Worm (Caenorhabditis elegans) whole organism, midembryonic: Measurements from ENCODE around the gene che-10.

Experiments used
- T22C8.4 ChIP-seq: fragments of 200-800 bp; sonication (Bioruptor generic); IDR thresholded peaks from 2 replicates; pipeline ENCODE4 v1.3.6; 2022; ENCODE audit warnings: missing genetic modification characterization, missing compliant biosample characterization
- cog-1 ChIP-seq: sonication (generic microtip); optimal IDR thresholded peaks from 2 replicates; lab custom pipeline; 2016; ENCODE audit warnings: missing genetic modification characterization, missing compliant biosample characterization
- flt-1 ChIP-seq: fragments of 200-800 bp; sonication (Bioruptor generic); IDR thresholded peaks from 2 replicates; pipeline ENCODE4 v1.3.6; 2022; ENCODE audit warnings: missing genetic modification characterization, missing compliant biosample characterization
- klf-2 ChIP-seq: fragments of 200-800 bp; sonication (Bioruptor generic); conservative IDR thresholded peaks from 2 replicates; pipeline ENCODE4 v1.3.6; 2022; ENCODE audit warnings: missing genetic modification reagents, missing genetic modification characterization, missing compliant biosample characterization
- med-1 ChIP-seq: sonication (generic microtip); optimal IDR thresholded peaks from 2 replicates; lab custom pipeline; 2017; ENCODE audit warnings: missing genetic modification characterization, mild to moderate bottlenecking, missing compliant biosample characterization, antibody characterized with exemption, missing genetic modification reagents; ENCODE audit not compliant: insufficient read depth
- ref-1 ChIP-seq: fragments of 200-800 bp; sonication (Bioruptor generic); conservative IDR thresholded peaks from 2 replicates; pipeline ENCODE4 v1.3.6; 2022; ENCODE audit warnings: missing genetic modification reagents, missing genetic modification characterization, missing compliant biosample characterization
- tab-1 ChIP-seq: fragments of 200-800 bp; sonication (Bioruptor generic); IDR thresholded peaks from 2 replicates; pipeline ENCODE4 v1.3.6; 2022; ENCODE audit warnings: missing genetic modification characterization, missing compliant biosample characterization
- ztf-23 ChIP-seq: fragments of 200-800 bp; sonication (Bioruptor generic); IDR thresholded peaks from 2 replicates; pipeline ENCODE4 v1.3.6; 2022; ENCODE audit warnings: missing genetic modification reagents, missing genetic modification characterization, missing compliant biosample characterization
- ztf-29 ChIP-seq: fragments of 200-800 bp; sonication (Bioruptor generic); IDR thresholded peaks from 2 replicates; pipeline ENCODE4 v1.3.6; 2022; ENCODE audit warnings: missing genetic modification reagents, missing genetic modification characterization, missing compliant biosample characterization

- TF ChIP-seq tab-1 (GFP tag; lab: Robert Waterston, UW) = no peak
- TF ChIP-seq flt-1 (GFP tag; lab: Robert Waterston, UW) = no peak
- no peak for TF ChIP-seq ztf-23 (GFP tag; lab: Robert Waterston, UW)
- TF ChIP-seq ref-1 (GFP tag; lab: Robert Waterston, UW) = no peak
- no peak for TF ChIP-seq T22C8.4 (GFP tag; lab: Robert Waterston, UW)
- no peak for TF ChIP-seq ztf-29 (GFP tag; lab: Robert Waterston, UW)
- no peak for TF ChIP-seq klf-2 (GFP tag; lab: Robert Waterston, UW)
- TF ChIP-seq cog-1 = no peak
- TF ChIP-seq med-1 = no peak
Observed at ce11 chrII:4619700-4620099, 18.4 kb downstream of the che-10 start, which contains the start of gene clec-138.
